Fruit fly (Drosophila melanogaster) whole organism, embryonic: ENCODE results near the gene HHEX.
A peak's percentile ranks its signal among the peaks of the same experiment; 100 is the strongest.

Experiments used
- ATbp ChIP-seq: fragments of 200-800 bp; sonication (Bioruptor generic); optimal IDR thresholded peaks from 2 replicates; lab custom pipeline; 2017; ENCODE audit warnings: missing biosample characterization, mild to moderate bottlenecking, missing genetic modification characterization, missing genetic modification reagents
- Abd-B ChIP-seq: fragments of 200-800 bp; sonication (Bioruptor generic); optimal IDR thresholded peaks from 2 replicates; lab custom pipeline; 2018; ENCODE audit warnings: missing biosample characterization, mild to moderate bottlenecking, missing genetic modification characterization, moderate library complexity
- Aef1 ChIP-seq: fragments of 200-800 bp; sonication (Bioruptor generic); IDR thresholded peaks from 3 replicates; pipeline ENCODE4 v1.3.6; 2022; ENCODE audit warnings: missing biosample characterization, missing genetic modification characterization
- Atf3 ChIP-seq: fragments of 200-800 bp; sonication (Bioruptor generic); optimal IDR thresholded peaks from 3 replicates; lab custom pipeline; 2016; ENCODE audit warnings: missing biosample characterization, missing genetic modification characterization
- B-H1 ChIP-seq: fragments of 200-800 bp; sonication (Bioruptor generic); IDR thresholded peaks from 3 replicates; pipeline ENCODE4 v1.3.6; 2022; ENCODE audit warnings: missing biosample characterization, missing genetic modification characterization
- Blimp-1 ChIP-seq: fragments of 200-800 bp; sonication (Bioruptor generic); optimal IDR thresholded peaks from 3 replicates; lab custom pipeline; 2018; ENCODE audit warnings: missing biosample characterization, missing genetic modification characterization, mild to moderate bottlenecking, moderate library complexity, missing genetic modification reagents
- BtbVII ChIP-seq: fragments of 200-800 bp; sonication (Bioruptor generic); optimal IDR thresholded peaks from 3 replicates; lab custom pipeline; 2017; ENCODE audit warnings: missing biosample characterization, mild to moderate bottlenecking, missing genetic modification characterization
- CG10274 ChIP-seq: fragments of 200-800 bp; sonication (Bioruptor generic); optimal IDR thresholded peaks from 3 replicates; lab custom pipeline; 2017; ENCODE audit warnings: missing biosample characterization, mild to moderate bottlenecking, missing genetic modification characterization
- CG10565 ChIP-seq: fragments of 200-800 bp; sonication (Bioruptor generic); optimal IDR thresholded peaks from 3 replicates; lab custom pipeline; 2016; ENCODE audit warnings: missing biosample characterization, mild to moderate bottlenecking, missing genetic modification characterization
- CG12299 ChIP-seq: fragments of 200-800 bp; sonication (Bioruptor generic); optimal IDR thresholded peaks from 2 replicates; lab custom pipeline; 2018; ENCODE audit warnings: missing biosample characterization, mild to moderate bottlenecking, missing genetic modification characterization
- CG1647 ChIP-seq: fragments of 200-800 bp; sonication (Bioruptor generic); optimal IDR thresholded peaks from 3 replicates; lab custom pipeline; 2016; ENCODE audit warnings: missing biosample characterization, missing genetic modification characterization
- CG16815 ChIP-seq: fragments of 200-800 bp; sonication (Bioruptor generic); optimal IDR thresholded peaks from 3 replicates; lab custom pipeline; 2017; ENCODE audit warnings: missing biosample characterization, mild to moderate bottlenecking, missing genetic modification characterization
- CG4854 ChIP-seq: fragments of 200-800 bp; sonication (Bioruptor generic); optimal IDR thresholded peaks from 2 replicates; lab custom pipeline; 2016; ENCODE audit warnings: missing biosample characterization, missing genetic modification characterization, inconsistent platforms
- CG6175 ChIP-seq: fragments of 200-800 bp; sonication (Bioruptor generic); IDR thresholded peaks from 3 replicates; pipeline ENCODE4 v1.3.6; 2022; ENCODE audit warnings: missing biosample characterization, missing genetic modification characterization
- CG6765 ChIP-seq: fragments of 200-800 bp; sonication (Bioruptor generic); optimal IDR thresholded peaks from 3 replicates; lab custom pipeline; 2017; ENCODE audit warnings: missing biosample characterization, mild to moderate bottlenecking, missing genetic modification characterization
- CG7839 ChIP-seq: fragments of 200-800 bp; sonication (Bioruptor generic); optimal IDR thresholded peaks from 3 replicates; lab custom pipeline; 2018; ENCODE audit warnings: missing biosample characterization, mild to moderate bottlenecking, missing genetic modification characterization, moderate library complexity
- CG8290 ChIP-seq, 3 experiments: fragments of 200-800 bp; sonication (Bioruptor generic); optimal IDR thresholded peaks; 2 replicates each; lab custom pipeline; 2016 to 2019; ENCODE audit warnings: missing biosample characterization in 3 of 3, missing genetic modification characterization in 3 of 3, mild to moderate bottlenecking in 2 of 3, moderate library complexity in 1 of 3
- CG9727 ChIP-seq: fragments of 200-800 bp; sonication (Bioruptor generic); optimal IDR thresholded peaks from 3 replicates; lab custom pipeline; 2017; ENCODE audit warnings: missing biosample characterization, mild to moderate bottlenecking, missing genetic modification characterization
- ERR ChIP-seq: fragments of 200-800 bp; sonication (Bioruptor generic); optimal IDR thresholded peaks from 2 replicates; lab custom pipeline; 2016; ENCODE audit warnings: missing biosample characterization, missing genetic modification characterization
- HLH4C ChIP-seq: fragments of 200-800 bp; sonication (Bioruptor generic); IDR thresholded peaks from 3 replicates; pipeline ENCODE4 v1.3.6; 2022; ENCODE audit warnings: missing biosample characterization, missing genetic modification characterization; ENCODE audit not compliant: partially characterized antibody
- HLHmδ ChIP-seq: fragments of 200-800 bp; sonication (Bioruptor generic); optimal IDR thresholded peaks from 2 replicates; lab custom pipeline; 2018; ENCODE audit warnings: missing biosample characterization, mild to moderate bottlenecking, missing genetic modification characterization, moderate library complexity
- Hand ChIP-seq: fragments of 200-800 bp; sonication (Bioruptor generic); optimal IDR thresholded peaks from 2 replicates; lab custom pipeline; 2017; ENCODE audit warnings: mild to moderate bottlenecking, missing biosample characterization, missing genetic modification reagents, missing genetic modification characterization
- HmgZ ChIP-seq: fragments of 200-800 bp; sonication (Bioruptor generic); optimal IDR thresholded peaks from 2 replicates; lab custom pipeline; 2018; ENCODE audit warnings: missing biosample characterization, mild to moderate bottlenecking, missing genetic modification characterization
- Jarid2 ChIP-seq: fragments of 200-800 bp; sonication (Bioruptor generic); optimal IDR thresholded peaks from 3 replicates; lab custom pipeline; 2017; ENCODE audit warnings: mild to moderate bottlenecking, missing biosample characterization, missing genetic modification reagents, missing genetic modification characterization
- Pdp1 ChIP-seq, 2 experiments: fragments of 200-800 bp; sonication (Bioruptor generic); optimal IDR thresholded peaks; 3 replicates each; lab custom pipeline; 2016; ENCODE audit warnings: missing biosample characterization in 2 of 2, missing genetic modification characterization in 2 of 2, mild to moderate bottlenecking in 1 of 2, moderate library complexity in 1 of 2
- Sin3A ChIP-seq: fragments of >200 bp; optimal IDR thresholded peaks from 2 replicates; lab custom pipeline; 2018
- Six4 ChIP-seq: fragments of 200-800 bp; sonication (Bioruptor generic); optimal IDR thresholded peaks from 2 replicates; lab custom pipeline; 2016; ENCODE audit warnings: missing biosample characterization, missing genetic modification characterization
- Spps ChIP-seq: fragments of 200-800 bp; sonication (Bioruptor generic); optimal IDR thresholded peaks from 2 replicates; lab custom pipeline; 2018; ENCODE audit warnings: missing biosample characterization, mild to moderate bottlenecking, missing genetic modification characterization
- Ssrp ChIP-seq: fragments of 200-800 bp; sonication (Bioruptor generic); optimal IDR thresholded peaks from 2 replicates; lab custom pipeline; 2018; ENCODE audit warnings: missing biosample characterization, mild to moderate bottlenecking, missing genetic modification characterization, moderate library complexity
- Vsx1 ChIP-seq: fragments of 200-800 bp; sonication (Bioruptor generic); optimal IDR thresholded peaks from 2 replicates; lab custom pipeline; 2017; ENCODE audit warnings: missing biosample characterization, mild to moderate bottlenecking, missing genetic modification characterization, missing genetic modification reagents
- Xrp1 ChIP-seq: fragments of 200-800 bp; sonication (Bioruptor generic); IDR thresholded peaks from 2 replicates; pipeline ENCODE4 v1.3.6; 2022; ENCODE audit warnings: missing biosample characterization, missing genetic modification characterization
- ase ChIP-seq: fragments of 200-800 bp; sonication (Bioruptor generic); IDR thresholded peaks from 3 replicates; pipeline ENCODE4 v1.3.6; 2022; ENCODE audit warnings: missing biosample characterization, missing genetic modification characterization
- bigmax ChIP-seq: fragments of 200-800 bp; sonication (Bioruptor generic); optimal IDR thresholded peaks from 2 replicates; lab custom pipeline; 2018; ENCODE audit warnings: missing biosample characterization, mild to moderate bottlenecking, missing genetic modification characterization
- bsh ChIP-seq, 2 experiments: fragments of 200-800 bp; sonication (Bioruptor generic); optimal IDR thresholded peaks; 2 replicates each; lab custom pipeline; 2017 to 2018; ENCODE audit warnings: mild to moderate bottlenecking in 2 of 2, missing biosample characterization in 2 of 2, missing genetic modification characterization in 2 of 2, moderate library complexity in 1 of 2
- dan ChIP-seq: fragments of 200-800 bp; sonication (Bioruptor generic); IDR thresholded peaks from 2 replicates; pipeline ENCODE4 v1.3.6; 2022; ENCODE audit warnings: missing biosample characterization, missing genetic modification characterization
- fd102C ChIP-seq: fragments of 200-800 bp; sonication (Bioruptor generic); optimal IDR thresholded peaks from 2 replicates; lab custom pipeline; 2018; ENCODE audit warnings: missing biosample characterization, mild to moderate bottlenecking, missing genetic modification characterization, moderate library complexity
- gcm2 ChIP-seq: fragments of 200-800 bp; sonication (Bioruptor generic); optimal IDR thresholded peaks from 2 replicates; lab custom pipeline; 2016; ENCODE audit warnings: missing biosample characterization, missing genetic modification characterization
- hb ChIP-seq: fragments of 200-800 bp; sonication (Bioruptor generic); IDR thresholded peaks from 3 replicates; pipeline ENCODE4 v1.3.6; 2022; ENCODE audit warnings: missing biosample characterization, missing genetic modification characterization; ENCODE audit not compliant: partially characterized antibody
- inv ChIP-seq: fragments of 200-800 bp; sonication (Bioruptor generic); IDR thresholded peaks from 2 replicates; pipeline ENCODE4 v1.3.6; 2022; ENCODE audit warnings: missing biosample characterization, missing genetic modification characterization; ENCODE audit not compliant: partially characterized antibody
- ken ChIP-seq: fragments of 200-800 bp; sonication (Bioruptor generic); IDR thresholded peaks from 3 replicates; pipeline ENCODE4 v1.3.6; 2022; ENCODE audit warnings: missing biosample characterization, missing genetic modification characterization
- otp ChIP-seq: fragments of 200-800 bp; sonication (Bioruptor generic); IDR thresholded peaks from 3 replicates; pipeline ENCODE4, ENCODE4 v1.3.6; 2022; ENCODE audit warnings: missing biosample characterization, missing genetic modification characterization
- rib ChIP-seq: fragments of 200-800 bp; sonication (Bioruptor generic); IDR thresholded peaks from 2 replicates; pipeline ENCODE4 v1.3.6; 2022; ENCODE audit warnings: missing biosample characterization, missing genetic modification characterization
- salm ChIP-seq: fragments of 200-800 bp; sonication (Bioruptor generic); optimal IDR thresholded peaks from 2 replicates; lab custom pipeline; 2018; ENCODE audit warnings: missing biosample characterization, mild to moderate bottlenecking, missing genetic modification characterization
- sens-2 ChIP-seq: fragments of 200-800 bp; sonication (Bioruptor generic); IDR thresholded peaks from 2 replicates; pipeline ENCODE4 v1.3.6; 2022; ENCODE audit warnings: missing biosample characterization, missing genetic modification characterization
- sna ChIP-seq: fragments of 200-800 bp; sonication (Bioruptor generic); IDR thresholded peaks from 2 replicates; pipeline ENCODE4 v1.3.6; 2022; ENCODE audit warnings: missing biosample characterization, missing genetic modification characterization; ENCODE audit not compliant: partially characterized antibody
- sr ChIP-seq: fragments of 200-800 bp; sonication (Bioruptor generic); IDR thresholded peaks from 3 replicates; pipeline ENCODE4 v1.3.6; 2022; ENCODE audit warnings: missing biosample characterization, missing genetic modification characterization
- sug ChIP-seq: fragments of 200-800 bp; optimal IDR thresholded peaks from 2 replicates; lab custom pipeline; 2019; ENCODE audit warnings: missing biosample characterization, mild to moderate bottlenecking, missing genetic modification characterization, moderate library complexity
- toy ChIP-seq: fragments of 200-800 bp; sonication (Bioruptor generic); IDR thresholded peaks from 2 replicates; pipeline ENCODE4 v1.3.6; 2022; ENCODE audit warnings: missing biosample characterization, missing genetic modification characterization
- tup ChIP-seq: fragments of 200-800 bp; sonication (Bioruptor generic); optimal IDR thresholded peaks from 2 replicates; lab custom pipeline; 2016; ENCODE audit warnings: missing biosample characterization, mild to moderate bottlenecking, missing genetic modification characterization, moderate library complexity
- vvl ChIP-seq: fragments of 200-800 bp; sonication (Bioruptor generic); IDR thresholded peaks from 2 replicates; pipeline ENCODE4 v1.3.6; 2022; ENCODE audit warnings: missing biosample characterization, missing genetic modification characterization
- zen ChIP-seq: fragments of 200-800 bp; sonication (Bioruptor generic); optimal IDR thresholded peaks from 3 replicates; lab custom pipeline; 2018; ENCODE audit warnings: missing biosample characterization, mild to moderate bottlenecking, missing genetic modification characterization, moderate library complexity

Gene HHEX

dm6 chr3R:21130050-21130449 is 49.3 kb upstream of the HHEX start, which contains the start of gene Ice2 (continued):
- no peak for TF ChIP-seq ATbp (GFP tag; lab: Kevin White, UChicago)
- no peak for TF ChIP-seq CG9727
- TF ChIP-seq Sin3A (lab: Kevin White, UChicago), result no peak
- no peak for TF ChIP-seq CG12299
- TF ChIP-seq CG16815 (GFP tag; lab: Kevin White, UChicago), result no peak
- no peak for TF ChIP-seq Six4 (GFP tag; lab: Kevin White, UChicago)
- no peak for TF ChIP-seq BtbVII (GFP tag; lab: Kevin White, UChicago)
- TF ChIP-seq rib (GFP tag; lab: Robert Waterston, UW), result no peak
- TF ChIP-seq HmgZ (tag; lab: Kevin White, UChicago), result no peak
- TF ChIP-seq CG10274 (GFP tag; lab: Kevin White, UChicago), result no peak
- TF ChIP-seq bigmax (GFP tag; lab: Kevin White, UChicago), result no peak
- TF ChIP-seq CG7839 (tag; lab: Kevin White, UChicago), result no peak
- peak; percentile 25; the same call in 1 of the 2 replicates for TF ChIP-seq Xrp1 (GFP tag; lab: Robert Waterston, UW)
- TF ChIP-seq inv (GFP tag; lab: Robert Waterston, UW), result no peak
- TF ChIP-seq CG1647 (GFP tag; lab: Kevin White, UChicago), result no peak
- peak; percentile 35; the same call in 1 of the 3 replicates for TF ChIP-seq HLH4C
- peak; percentile 21 for TF ChIP-seq sug (tag; lab: Kevin White, UChicago)
- no peak for TF ChIP-seq Jarid2 (GFP tag; lab: Kevin White, UChicago)
- TF ChIP-seq Vsx1, result no peak
- no peak for TF ChIP-seq Blimp-1 (GFP tag; lab: Kevin White, UChicago)
- no peak for TF ChIP-seq vvl (GFP tag; lab: Robert Waterston, UW)
- TF ChIP-seq Atf3, result no peak
- no peak for TF ChIP-seq Spps (tag; lab: Kevin White, UChicago)
- TF ChIP-seq Ssrp, result no peak
- TF ChIP-seq gcm2 (GFP tag; lab: Kevin White, UChicago), result no peak
- TF ChIP-seq B-H1 (GFP tag; lab: Robert Waterston, UW), result no peak
- no peak for TF ChIP-seq Hand
- no peak for TF ChIP-seq ERR (GFP tag; lab: Kevin White, UChicago)
- no peak for TF ChIP-seq zen (tag; lab: Kevin White, UChicago)
- no peak for TF ChIP-seq otp
- no peak for TF ChIP-seq salm (tag; lab: Kevin White, UChicago)
- TF ChIP-seq CG10565 (GFP tag; lab: Kevin White, UChicago), result no peak
- TF ChIP-seq ase, result no peak
- no peak for TF ChIP-seq sr
- TF ChIP-seq tup, result no peak
- no peak for TF ChIP-seq fd102C (GFP tag; lab: Kevin White, UChicago)
- no peak for TF ChIP-seq CG4854 (GFP tag; lab: Kevin White, UChicago)
- TF ChIP-seq HLHmδ (GFP tag; lab: Kevin White, UChicago), result no peak
- TF ChIP-seq Abd-B, result no peak
- TF ChIP-seq hb, result no peak
- TF ChIP-seq sens-2 (GFP tag; lab: Robert Waterston, UW), result no peak
- TF ChIP-seq CG6175 (GFP tag; lab: Robert Waterston, UW), result no peak
- TF ChIP-seq bsh (GFP tag; optimal IDR thresholded peaks at IDR 0.05; lab: Kevin White, UChicago), result no peak
- TF ChIP-seq dan (GFP tag; lab: Robert Waterston, UW), result no peak
- TF ChIP-seq toy (GFP tag; lab: Robert Waterston, UW), result no peak
- TF ChIP-seq sna, result no peak
- no peak for TF ChIP-seq CG6765 (GFP tag; lab: Kevin White, UChicago)
- no peak for TF ChIP-seq Pdp1 (GFP tag; optimal IDR thresholded peaks at IDR 0.05; lab: Kevin White, UChicago)
- TF ChIP-seq ken, result no peak
- TF ChIP-seq CG8290 (GFP tag; optimal IDR thresholded peaks at IDR 0.05; lab: Kevin White, UChicago), result no peak
- no peak for TF ChIP-seq CG8290 (tag; optimal IDR thresholded peaks at IDR 0.05; lab: Kevin White, UChicago)
- no peak for TF ChIP-seq Aef1 (GFP tag; lab: Robert Waterston, UW)
